Fruit fly (Drosophila melanogaster) whole organism, embryonic: ENCODE data around the gene UK114.
A peak's percentile ranks its signal among the peaks of the same experiment; 100 is the strongest.

Source experiments
- BEAF-32 ChIP-seq: fragments of 200-800 bp; sonication (Bioruptor generic); optimal IDR thresholded peaks from 3 replicates; lab custom pipeline; 2017; ENCODE audit warnings: missing biosample characterization, missing genetic modification characterization, mild to moderate bottlenecking, moderate library complexity, missing genetic modification reagents
- CG10274 ChIP-seq: fragments of 200-800 bp; sonication (Bioruptor generic); optimal IDR thresholded peaks from 3 replicates; lab custom pipeline; 2017; ENCODE audit warnings: missing biosample characterization, mild to moderate bottlenecking, missing genetic modification characterization
- CG11695 ChIP-seq: fragments of 200-800 bp; sonication (Bioruptor generic); IDR thresholded peaks from 3 replicates; pipeline ENCODE4 v1.3.6; 2022; ENCODE audit warnings: missing biosample characterization, missing genetic modification characterization
- CG1233 ChIP-seq: fragments of 200-800 bp; sonication (Bioruptor generic); optimal IDR thresholded peaks from 4 replicates; lab custom pipeline; 2018; ENCODE audit warnings: missing biosample characterization, mild to moderate bottlenecking, missing genetic modification characterization
- CG12659 ChIP-seq: fragments of 200-800 bp; sonication (Bioruptor generic); optimal IDR thresholded peaks from 3 replicates; lab custom pipeline; 2017; ENCODE audit warnings: mild to moderate bottlenecking, missing biosample characterization, missing genetic modification reagents, missing genetic modification characterization
- CG13296 ChIP-seq: fragments of 200-800 bp; sonication (Bioruptor generic); optimal IDR thresholded peaks from 3 replicates; lab custom pipeline; 2018; ENCODE audit warnings: missing biosample characterization, mild to moderate bottlenecking, missing genetic modification characterization
- CG15479 ChIP-seq: fragments of 200-800 bp; sonication (Bioruptor generic); optimal IDR thresholded peaks from 3 replicates; lab custom pipeline; 2019; ENCODE audit warnings: missing biosample characterization, mild to moderate bottlenecking, missing genetic modification characterization, moderate library complexity
- CG15514 ChIP-seq: fragments of 200-800 bp; sonication (Bioruptor generic); optimal IDR thresholded peaks from 3 replicates; lab custom pipeline; 2017; ENCODE audit warnings: missing biosample characterization, missing genetic modification characterization, mild to moderate bottlenecking, moderate library complexity, missing genetic modification reagents
- CG1603 ChIP-seq: fragments of 200-800 bp; sonication (Bioruptor generic); optimal IDR thresholded peaks from 2 replicates; lab custom pipeline; 2019; ENCODE audit warnings: missing biosample characterization, mild to moderate bottlenecking, missing genetic modification characterization, moderate library complexity
- CG16813 ChIP-seq: fragments of 200-800 bp; sonication (Bioruptor generic); IDR thresholded peaks from 3 replicates; pipeline ENCODE4 v1.3.6; 2022; ENCODE audit warnings: missing biosample characterization, missing genetic modification characterization; ENCODE audit not compliant: partially characterized antibody
- CG17328 ChIP-seq: fragments of 200-800 bp; sonication (Bioruptor generic); IDR thresholded peaks from 2 replicates; pipeline ENCODE4 v1.3.6; 2022; ENCODE audit warnings: missing biosample characterization, missing genetic modification characterization
- CG1792 ChIP-seq: fragments of 200-800 bp; sonication (Bioruptor generic); optimal IDR thresholded peaks from 2 replicates; lab custom pipeline; 2016; ENCODE audit warnings: missing biosample characterization, missing genetic modification characterization
- CG18619 ChIP-seq: fragments of 200-800 bp; sonication (Bioruptor generic); optimal IDR thresholded peaks from 3 replicates; lab custom pipeline; 2017; ENCODE audit warnings: missing biosample characterization, mild to moderate bottlenecking, missing genetic modification characterization
- CG2116 ChIP-seq: fragments of 200-800 bp; sonication (Bioruptor generic); optimal IDR thresholded peaks from 3 replicates; lab custom pipeline; 2018; ENCODE audit warnings: missing biosample characterization, mild to moderate bottlenecking, missing genetic modification characterization
- CG30403 ChIP-seq: fragments of 200-800 bp; sonication (Bioruptor generic); optimal IDR thresholded peaks from 3 replicates; lab custom pipeline; 2016; ENCODE audit warnings: missing biosample characterization, missing genetic modification characterization
- CG4820 ChIP-seq: fragments of 200-800 bp; sonication (Bioruptor generic); optimal IDR thresholded peaks from 3 replicates; lab custom pipeline; 2016; ENCODE audit warnings: missing biosample characterization, missing genetic modification characterization
- CG6791 ChIP-seq: fragments of 200-800 bp; sonication (Bioruptor generic); IDR thresholded peaks from 3 replicates; pipeline ENCODE4 v1.3.6; 2022; ENCODE audit warnings: missing biosample characterization, missing genetic modification characterization; ENCODE audit not compliant: partially characterized antibody
- CG7372 ChIP-seq: fragments of 200-800 bp; sonication (Bioruptor generic); IDR thresholded peaks from 2 replicates; pipeline ENCODE4 v1.3.6; 2022; ENCODE audit warnings: missing biosample characterization, missing genetic modification characterization
- Camta ChIP-seq: fragments of 200-800 bp; sonication (Bioruptor generic); optimal IDR thresholded peaks from 2 replicates; lab custom pipeline; 2016; ENCODE audit warnings: missing biosample characterization, missing genetic modification characterization
- Dip3 ChIP-seq: fragments of 200-800 bp; sonication (Bioruptor generic); optimal IDR thresholded peaks from 3 replicates; lab custom pipeline; 2016; ENCODE audit warnings: missing biosample characterization, missing genetic modification characterization
- Gsc ChIP-seq: fragments of 200-800 bp; sonication (Bioruptor generic); IDR thresholded peaks from 2 replicates; pipeline ENCODE4 v1.3.6; 2022; ENCODE audit warnings: missing biosample characterization, missing genetic modification characterization
- HLH3B ChIP-seq: fragments of 200-800 bp; sonication (Bioruptor generic); IDR thresholded peaks from 2 replicates; pipeline ENCODE4 v1.3.6; 2022; ENCODE audit warnings: missing biosample characterization, missing genetic modification characterization
- HLHmδ ChIP-seq: fragments of 200-800 bp; sonication (Bioruptor generic); optimal IDR thresholded peaks from 2 replicates; lab custom pipeline; 2018; ENCODE audit warnings: missing biosample characterization, mild to moderate bottlenecking, missing genetic modification characterization, moderate library complexity
- Hsf ChIP-seq: fragments of 200-800 bp; sonication (Bioruptor generic); optimal IDR thresholded peaks from 3 replicates; lab custom pipeline; 2016; ENCODE audit warnings: missing biosample characterization, missing genetic modification characterization
- Jarid2 ChIP-seq: fragments of 200-800 bp; sonication (Bioruptor generic); optimal IDR thresholded peaks from 3 replicates; lab custom pipeline; 2017; ENCODE audit warnings: mild to moderate bottlenecking, missing biosample characterization, missing genetic modification reagents, missing genetic modification characterization
- Lhr ChIP-seq: fragments of 200-800 bp; sonication (Bioruptor generic); optimal IDR thresholded peaks from 3 replicates; lab custom pipeline; 2017; ENCODE audit warnings: mild to moderate bottlenecking, missing biosample characterization, missing genetic modification reagents, missing genetic modification characterization
- Med ChIP-seq: fragments of 200-800 bp; sonication (Bioruptor generic); peaks from one replicate; lab custom pipeline; 2016; ENCODE audit warnings: missing biosample characterization, missing genetic modification characterization, mild to moderate bottlenecking, inconsistent platforms, moderate library complexity
- Mrtf ChIP-seq: fragments of 200-800 bp; sonication (Bioruptor generic); IDR thresholded peaks from 3 replicates; pipeline ENCODE4 v1.3.6; 2022; ENCODE audit warnings: missing biosample characterization, missing genetic modification characterization
- Ptx1 ChIP-seq: fragments of 200-800 bp; sonication (Bioruptor generic); IDR thresholded peaks from 2 replicates; pipeline ENCODE4 v1.3.6; 2022; ENCODE audit warnings: missing biosample characterization, missing genetic modification characterization
- Ssrp ChIP-seq: fragments of 200-800 bp; sonication (Bioruptor generic); optimal IDR thresholded peaks from 2 replicates; lab custom pipeline; 2018; ENCODE audit warnings: missing biosample characterization, mild to moderate bottlenecking, missing genetic modification characterization, moderate library complexity
- TFAM ChIP-seq: fragments of 200-800 bp; sonication (Bioruptor generic); optimal IDR thresholded peaks from 2 replicates; lab custom pipeline; 2017; ENCODE audit warnings: missing biosample characterization, missing genetic modification characterization, inconsistent platforms
- YL-1 ChIP-seq: fragments of 200-800 bp; sonication (Bioruptor generic); optimal IDR thresholded peaks from 3 replicates; lab custom pipeline; 2017; ENCODE audit warnings: missing biosample characterization, mild to moderate bottlenecking, missing genetic modification characterization
- br ChIP-seq: fragments of >200 bp; optimal IDR thresholded peaks from 2 replicates; lab custom pipeline; 2017
- chm ChIP-seq: fragments of 200-800 bp; sonication (Bioruptor generic); IDR thresholded peaks from 2 replicates; pipeline ENCODE4 v1.3.6; 2022; ENCODE audit warnings: missing biosample characterization, missing genetic modification characterization
- crc ChIP-seq: fragments of 200-800 bp; sonication (Bioruptor generic); optimal IDR thresholded peaks from 2 replicates; lab custom pipeline; 2016; ENCODE audit warnings: missing biosample characterization, missing genetic modification characterization
- crol ChIP-seq: fragments of 200-800 bp; sonication (Bioruptor generic); IDR thresholded peaks from 2 replicates; pipeline ENCODE4 v1.3.6; 2022; ENCODE audit warnings: missing biosample characterization, missing genetic modification characterization
- crp ChIP-seq, 2 experiments: fragments of 200-800 bp; sonication (Bioruptor generic); optimal IDR thresholded peaks; 2 replicates in 1 of 2; 3 replicates in 1 of 2; lab custom pipeline; 2017; ENCODE audit warnings: missing biosample characterization in 2 of 2, missing genetic modification characterization in 2 of 2, mild to moderate bottlenecking in 1 of 2, moderate library complexity in 1 of 2
- cwo ChIP-seq: fragments of 200-800 bp; sonication (Bioruptor generic); optimal IDR thresholded peaks from 3 replicates; lab custom pipeline; 2017; ENCODE audit warnings: missing biosample characterization, missing genetic modification characterization, mild to moderate bottlenecking, moderate library complexity, missing genetic modification reagents
- en ChIP-seq: fragments of 200-800 bp; sonication (Bioruptor generic); optimal IDR thresholded peaks from 2 replicates; lab custom pipeline; 2016; ENCODE audit warnings: missing biosample characterization, missing genetic modification characterization
- gro ChIP-seq: fragments of 200-800 bp; sonication (Bioruptor generic); optimal IDR thresholded peaks from 2 replicates; lab custom pipeline; 2016; ENCODE audit warnings: missing biosample characterization, missing genetic modification characterization
- klu ChIP-seq: fragments of 200-800 bp; sonication (Bioruptor generic); IDR thresholded peaks from 2 replicates; pipeline ENCODE4 v1.3.6; 2022; ENCODE audit warnings: missing biosample characterization, missing genetic modification characterization
- mam ChIP-seq: fragments of 200-800 bp; sonication (Bioruptor generic); optimal IDR thresholded peaks from 3 replicates; lab custom pipeline; 2016; ENCODE audit warnings: missing biosample characterization, missing genetic modification characterization
- pho ChIP-seq: fragments of 200-800 bp; sonication (Bioruptor generic); optimal IDR thresholded peaks from 2 replicates; lab custom pipeline; 2016; ENCODE audit warnings: missing biosample characterization, missing genetic modification characterization
- row ChIP-seq: fragments of 200-800 bp; sonication (Bioruptor generic); IDR thresholded peaks from 3 replicates; pipeline ENCODE4 v1.3.6; 2022; ENCODE audit warnings: missing biosample characterization, missing genetic modification characterization
- scrt ChIP-seq: fragments of 200-800 bp; sonication (Bioruptor generic); optimal IDR thresholded peaks from 2 replicates; lab custom pipeline; 2018; ENCODE audit warnings: missing biosample characterization, mild to moderate bottlenecking, missing genetic modification characterization, moderate library complexity
- sd ChIP-seq: fragments of 200-800 bp; sonication (Bioruptor generic); optimal IDR thresholded peaks from 3 replicates; lab custom pipeline; 2018; ENCODE audit warnings: missing biosample characterization, mild to moderate bottlenecking, missing genetic modification characterization, moderate library complexity
- sim ChIP-seq: fragments of 200-800 bp; sonication (Bioruptor generic); IDR thresholded peaks from 2 replicates; pipeline ENCODE4 v1.3.6; 2022; ENCODE audit warnings: missing biosample characterization, missing genetic modification characterization
- so ChIP-seq: fragments of 200-800 bp; sonication (Bioruptor generic); IDR thresholded peaks from 3 replicates; pipeline ENCODE4 v1.3.6; 2022; ENCODE audit warnings: missing biosample characterization, missing genetic modification characterization
- tap ChIP-seq: fragments of 200-800 bp; optimal IDR thresholded peaks from 3 replicates; lab custom pipeline; 2019; ENCODE audit warnings: missing biosample characterization, mild to moderate bottlenecking, missing genetic modification characterization, moderate library complexity
- tup ChIP-seq: fragments of 200-800 bp; sonication (Bioruptor generic); optimal IDR thresholded peaks from 2 replicates; lab custom pipeline; 2016; ENCODE audit warnings: missing biosample characterization, mild to moderate bottlenecking, missing genetic modification characterization, moderate library complexity
- vvl ChIP-seq: fragments of 200-800 bp; sonication (Bioruptor generic); IDR thresholded peaks from 2 replicates; pipeline ENCODE4 v1.3.6; 2022; ENCODE audit warnings: missing biosample characterization, missing genetic modification characterization
- zfh1 ChIP-seq: fragments of 200-800 bp; sonication (Bioruptor generic); IDR thresholded peaks from 3 replicates; pipeline ENCODE4 v1.3.6; 2022; ENCODE audit warnings: missing biosample characterization, missing genetic modification characterization

Gene UK114

dm6 chr2L:15249682-15250081 lies 25.2 kb downstream of the UK114 start (continued):
- TF ChIP-seq HLH3B (GFP tag; lab: Robert Waterston, UW) (peak; percentile 40; the same call in 1 of the 2 replicates), crp (GFP tag; optimal IDR thresholded peaks at IDR 0.05; lab: Kevin White, UChicago) (no peak), CG1233 (GFP tag; lab: Kevin White, UChicago) (no peak), Gsc (GFP tag; lab: Robert Waterston, UW) (no peak), so (GFP tag; lab: Robert Waterston, UW) (no peak), Dip3 (no peak), CG17328 (no peak), CG2116 (GFP tag; lab: Kevin White, UChicago) (no peak), CG7372 (GFP tag; lab: Robert Waterston, UW) (no peak), Hsf (no peak), zfh1 (GFP tag; lab: Robert Waterston, UW) (no peak), chm (GFP tag; lab: Robert Waterston, UW) (no peak), tup (no peak), Mrtf (GFP tag; lab: Robert Waterston, UW) (no peak), CG15479 (GFP tag; lab: Kevin White, UChicago) (no peak), CG15514 (GFP tag; lab: Kevin White, UChicago) (no peak), Lhr (no peak), Med (GFP tag; lab: Kevin White, UChicago) (peak; percentile 77), row (GFP tag; lab: Robert Waterston, UW) (peak; percentile 43; the same call in 2 of the 3 replicates), TFAM (GFP tag; lab: Kevin White, UChicago) (no peak), klu (no peak), Ptx1 (GFP tag; lab: Robert Waterston, UW) (0 out of 2 replicates have a peak, but pooled peaks have one; percentile 10), sim (GFP tag; lab: Robert Waterston, UW) (no peak), Camta (GFP tag; lab: Kevin White, UChicago) (no peak), Ssrp (tag; lab: Kevin White, UChicago) (no peak), CG13296 (no peak), CG6791 (GFP tag; lab: Robert Waterston, UW) (no peak), gro (no peak), CG1792 (no peak), CG11695 (GFP tag; lab: Robert Waterston, UW) (no peak), mam (GFP tag; lab: Kevin White, UChicago) (peak; percentile 4), CG12659 (GFP tag; lab: Kevin White, UChicago) (no peak), CG4820 (GFP tag; lab: Kevin White, UChicago) (no peak), crol (GFP tag; lab: Robert Waterston, UW) (no peak), YL-1 (no peak), CG1603 (tag; lab: Kevin White, UChicago) (peak; percentile 33), pho (no peak), CG18619 (GFP tag; lab: Kevin White, UChicago) (no peak), tap (no peak), en (GFP tag; lab: Kevin White, UChicago) (no peak), br (lab: Kevin White, UChicago) (no peak), BEAF-32 (no peak), Jarid2 (GFP tag; lab: Kevin White, UChicago) (no peak), CG16813 (GFP tag; lab: Robert Waterston, UW) (no peak), vvl (GFP tag; lab: Robert Waterston, UW) (no peak), scrt (GFP tag; lab: Kevin White, UChicago) (no peak), crc (GFP tag; lab: Kevin White, UChicago) (no peak), cwo (GFP tag; lab: Kevin White, UChicago) (no peak), CG10274 (GFP tag; lab: Kevin White, UChicago) (no peak), HLHmδ (GFP tag; lab: Kevin White, UChicago) (no peak), CG30403 (GFP tag; lab: Kevin White, UChicago) (no peak), sd (tag; lab: Kevin White, UChicago) (no peak)
